Worm (Caenorhabditis elegans) whole organism, L3 larva: ENCODE data around the gene flp-13.

ENCODE experiments used
- ZK546.5 ChIP-seq: sonication (generic microtip); optimal IDR thresholded peaks from 2 replicates; lab custom pipeline; 2017; ENCODE audit warnings: missing biosample characterization, missing genetic modification characterization
- elt-2 ChIP-seq: sonication (generic microtip); optimal IDR thresholded peaks from 2 replicates; lab custom pipeline; 2016; ENCODE audit warnings: missing genetic modification reagents, mild to moderate bottlenecking, missing genetic modification characterization, missing compliant biosample characterization
- lin-15B ChIP-seq: fragments of 150-350 bp; optimal IDR thresholded peaks from 2 replicates; lab custom pipeline; 2014; ENCODE audit warnings: missing biosample characterization, missing genetic modification characterization
- lin-39 ChIP-seq: fragments of 150-350 bp; optimal IDR thresholded peaks from 2 replicates; lab custom pipeline; 2018; ENCODE audit warnings: missing biosample characterization, missing genetic modification reagents, missing genetic modification characterization

- TF ChIP-seq lin-39 (tag; lab: Kevin White, UChicago) (no peak), lin-15B (tag; lab: Kevin White, UChicago) (no peak), elt-2 (tag; lab: Kevin White, UChicago) (no peak), ZK546.5 (no peak)
Measured at ce11 chrIV:7706805-7707204, 8.6 kb upstream of the flp-13 start, which contains the start of gene F33D4.4.
